Worm (Caenorhabditis elegans): Measurements from ENCODE around the gene Y39B6A.37.
"Not testable (repeated sequence)": the region's sequence is repeated elsewhere in the genome, so short reads cannot be mapped to it uniquely, and the experiment has no call there.

DNA sequence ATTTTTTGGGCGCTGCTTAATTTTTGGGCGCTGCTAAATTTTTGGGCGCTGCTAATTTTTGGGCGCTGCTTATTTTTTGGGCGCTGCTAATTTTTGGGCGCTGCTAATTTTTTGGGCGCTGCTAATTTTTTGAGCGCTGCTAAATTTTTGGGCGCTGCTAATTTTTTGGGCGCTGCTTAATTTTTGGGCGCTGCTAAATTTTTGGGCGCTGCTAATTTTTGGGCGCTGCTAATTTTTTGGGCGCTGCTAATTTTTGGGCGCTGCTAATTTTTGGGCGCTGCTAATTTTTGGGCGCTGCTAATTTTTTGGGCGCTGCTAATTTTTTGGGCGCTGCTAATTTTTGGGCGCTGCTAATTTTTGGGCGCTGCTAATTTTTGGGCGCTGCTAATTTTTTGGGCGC lies 10.6 kb upstream of the Y39B6A.37 start:
- not testable (repeated sequence) for TF ChIP-seq snpc-1.1 (tag; optimal IDR thresholded peaks at IDR 0.05; ENCODE audit: insufficient read depth); rcor-1 (GFP tag; IDR thresholded peaks at IDR 0.05); snpc-4 (GFP tag; optimal IDR thresholded peaks at IDR 0.05); snpc-4 (tag; optimal IDR thresholded peaks at IDR 0.05); gei-17 (GFP tag; optimal IDR thresholded peaks at IDR 0.05); tbx-9 (tag; optimal IDR thresholded peaks at IDR 0.05; ENCODE audit: borderline replicate concordance); nhr-90 (tag; optimal IDR thresholded peaks at IDR 0.05); snpc-1.3 (tag; optimal IDR thresholded peaks at IDR 0.05; ENCODE audit: insufficient read depth); unc-62 (GFP tag; optimal IDR thresholded peaks at IDR 0.05)
